Worm (Caenorhabditis elegans) whole organism, L1 larva: ENCODE results near the gene algn-11.
A peak's percentile ranks its signal among the peaks of the same experiment; 100 is the strongest.

Experiments
- C04F5.9 ChIP-seq: sonication (generic microtip); optimal IDR thresholded peaks from 2 replicates; lab custom pipeline; 2016; ENCODE audit warnings: missing genetic modification characterization, missing compliant biosample characterization
- aha-1 ChIP-seq: fragments of 150-350 bp; optimal IDR thresholded peaks from 2 replicates; lab custom pipeline; 2014; ENCODE audit warnings: missing biosample characterization, missing genetic modification characterization
- alr-1 ChIP-seq: fragments of 200-800 bp; sonication (Bioruptor generic); optimal IDR thresholded peaks from 2 replicates; lab custom pipeline; 2018; ENCODE audit warnings: borderline replicate concordance, mild to moderate bottlenecking, missing genetic modification characterization, missing compliant biosample characterization
- ama-1 ChIP-seq: fragments of 150-350 bp; optimal IDR thresholded peaks from 2 replicates; lab custom pipeline; 2014
- blmp-1 ChIP-seq: fragments of 150-350 bp; optimal IDR thresholded peaks from 2 replicates; lab custom pipeline; 2014; ENCODE audit warnings: missing biosample characterization, missing genetic modification characterization
- ceh-63 ChIP-seq: fragments of 200-800 bp; sonication (Bioruptor generic); optimal IDR thresholded peaks from 2 replicates; lab custom pipeline; 2018; ENCODE audit warnings: mild to moderate bottlenecking, missing genetic modification characterization, missing compliant biosample characterization
- ceh-82 ChIP-seq, 3 experiments: fragments of 150-350 bp in 1 of 3; sonication (generic microtip) in 2 of 3; optimal IDR thresholded peaks; 2 replicates each; lab custom pipeline; 2014 to 2017; ENCODE audit warnings: missing biosample characterization in 3 of 3, missing genetic modification characterization in 3 of 3
- ceh-90 ChIP-seq: sonication (generic microtip); optimal IDR thresholded peaks from 2 replicates; lab custom pipeline; 2016; ENCODE audit warnings: missing genetic modification characterization, missing compliant biosample characterization
- ces-1 ChIP-seq: fragments of 150-350 bp; optimal IDR thresholded peaks from 2 replicates; lab custom pipeline; 2014; ENCODE audit warnings: missing biosample characterization, missing genetic modification reagents, missing genetic modification characterization
- dsc-1 ChIP-seq: sonication (generic microtip); optimal IDR thresholded peaks from 2 replicates; lab custom pipeline; 2016; ENCODE audit warnings: mild to moderate bottlenecking, missing genetic modification characterization, missing compliant biosample characterization
- efl-1 ChIP-seq, 4 experiments: fragments of 150-350 bp; optimal IDR thresholded peaks in 3 of 4; peaks in 1 of 4; 1 replicate in 1 of 4; 2 replicates in 3 of 4; lab custom pipeline; 2014; ENCODE audit warnings: missing biosample characterization in 2 of 4, missing genetic modification characterization in 2 of 4, missing genetic modification reagents in 2 of 4
- efl-3 ChIP-seq: fragments of 200-800 bp; sonication (Bioruptor generic); optimal IDR thresholded peaks from 2 replicates; lab custom pipeline; 2018; ENCODE audit warnings: mild to moderate bottlenecking, missing genetic modification characterization, missing compliant biosample characterization
- elt-2 ChIP-seq: sonication (generic microtip); optimal IDR thresholded peaks from 2 replicates; lab custom pipeline; 2016; ENCODE audit warnings: missing genetic modification characterization, mild to moderate bottlenecking, inconsistent platforms, missing compliant biosample characterization, missing genetic modification reagents
- fkh-10 ChIP-seq: sonication (generic microtip); optimal IDR thresholded peaks from 2 replicates; lab custom pipeline; 2017; ENCODE audit warnings: missing biosample characterization, missing genetic modification reagents, missing genetic modification characterization
- fkh-4 ChIP-seq: sonication (generic microtip); optimal IDR thresholded peaks from 2 replicates; lab custom pipeline; 2016; ENCODE audit warnings: missing compliant biosample characterization, missing genetic modification characterization, borderline replicate concordance
- fos-1 ChIP-seq: fragments of 150-350 bp; optimal IDR thresholded peaks from 2 replicates; lab custom pipeline; 2014; ENCODE audit warnings: missing biosample characterization, missing genetic modification characterization
- hlh-4 ChIP-seq: sonication (generic microtip); optimal IDR thresholded peaks from 2 replicates; lab custom pipeline; 2016; ENCODE audit warnings: mild to moderate bottlenecking, missing genetic modification characterization, missing compliant biosample characterization
- irx-1 ChIP-seq: sonication (generic microtip); optimal IDR thresholded peaks from 2 replicates; lab custom pipeline; 2016; ENCODE audit warnings: missing genetic modification characterization, missing compliant biosample characterization
- isw-1 ChIP-seq: fragments of 200-800 bp; sonication (Bioruptor generic); IDR thresholded peaks from 2 replicates; pipeline ENCODE4 v1.3.6; 2022; ENCODE audit warnings: missing genetic modification characterization, missing compliant biosample characterization
- lin-13 ChIP-seq: fragments of 150-350 bp; optimal IDR thresholded peaks from 2 replicates; lab custom pipeline; 2014; ENCODE audit warnings: missing biosample characterization, missing genetic modification reagents, missing genetic modification characterization
- lin-14 ChIP-seq: fragments of 200-800 bp; sonication (Bioruptor generic); optimal IDR thresholded peaks from 2 replicates; lab custom pipeline; 2018; ENCODE audit warnings: mild to moderate bottlenecking, missing genetic modification characterization, moderate library complexity, missing compliant biosample characterization
- lin-35 ChIP-seq, 2 experiments: fragments of 150-350 bp; optimal IDR thresholded peaks; 2 replicates each; lab custom pipeline; 2014; ENCODE audit warnings: missing biosample characterization in 2 of 2, missing genetic modification characterization in 2 of 2, missing genetic modification reagents in 2 of 2
- lir-3 ChIP-seq: sonication (generic microtip); optimal IDR thresholded peaks from 2 replicates; lab custom pipeline; 2016; ENCODE audit warnings: mild to moderate bottlenecking, missing genetic modification characterization, moderate library complexity, missing compliant biosample characterization; ENCODE audit not compliant: poor library complexity
- lsy-2 ChIP-seq, 2 experiments: fragments of 150-350 bp; optimal IDR thresholded peaks; 2 replicates each; lab custom pipeline; 2014; ENCODE audit warnings: missing biosample characterization in 2 of 2, missing genetic modification characterization in 2 of 2
- mdl-1 ChIP-seq, 2 experiments: fragments of 150-350 bp; optimal IDR thresholded peaks; 2 replicates each; lab custom pipeline; 2014 to 2017; ENCODE audit warnings: missing biosample characterization in 2 of 2, missing genetic modification characterization in 2 of 2, inconsistent platforms in 1 of 2
- mep-1 ChIP-seq: fragments of 150-350 bp; optimal IDR thresholded peaks from 2 replicates; lab custom pipeline; 2014; ENCODE audit warnings: missing biosample characterization, missing genetic modification characterization
- nhr-11 ChIP-seq: fragments of 150-350 bp; optimal IDR thresholded peaks from 2 replicates; lab custom pipeline; 2014; ENCODE audit warnings: missing biosample characterization, missing genetic modification characterization
- nhr-19 ChIP-seq: fragments of 200-800 bp; sonication (Bioruptor generic); conservative IDR thresholded peaks from 2 replicates; pipeline ENCODE4 v1.3.6; 2022; ENCODE audit warnings: missing genetic modification characterization, missing compliant biosample characterization
- nhr-20 ChIP-seq: sonication (generic microtip); optimal IDR thresholded peaks from 2 replicates; lab custom pipeline; 2016; ENCODE audit warnings: mild to moderate bottlenecking, missing genetic modification characterization, missing compliant biosample characterization
- nhr-28 ChIP-seq: fragments of 150-350 bp; optimal IDR thresholded peaks from 2 replicates; lab custom pipeline; 2014; ENCODE audit warnings: missing biosample characterization, missing genetic modification characterization
- nhr-47 ChIP-seq: sonication (generic microtip); optimal IDR thresholded peaks from 2 replicates; lab custom pipeline; 2016; ENCODE audit warnings: mild to moderate bottlenecking, missing genetic modification characterization, moderate library complexity, missing compliant biosample characterization
- nhr-71 ChIP-seq: sonication (generic microtip); optimal IDR thresholded peaks from 2 replicates; lab custom pipeline; 2016; ENCODE audit warnings: mild to moderate bottlenecking, missing genetic modification characterization, moderate library complexity, missing compliant biosample characterization
- nhr-76 ChIP-seq: sonication (generic microtip); optimal IDR thresholded peaks from 2 replicates; lab custom pipeline; 2017; ENCODE audit warnings: missing biosample characterization, missing genetic modification characterization
- nhr-84 ChIP-seq: sonication (generic microtip); optimal IDR thresholded peaks from 2 replicates; lab custom pipeline; 2017; ENCODE audit warnings: missing biosample characterization, missing genetic modification characterization
- nhr-85 ChIP-seq: sonication (generic microtip); peaks from one replicate; lab custom pipeline; 2016; ENCODE audit warnings: missing genetic modification characterization, inconsistent platforms, missing compliant biosample characterization
- nhr-90 ChIP-seq: sonication (generic microtip); optimal IDR thresholded peaks from 2 replicates; lab custom pipeline; 2016; ENCODE audit warnings: mild to moderate bottlenecking, missing genetic modification characterization, missing compliant biosample characterization; ENCODE audit not compliant: poor library complexity
- pag-3 ChIP-seq: sonication (generic microtip); optimal IDR thresholded peaks from 2 replicates; lab custom pipeline; 2017; ENCODE audit warnings: missing genetic modification characterization, mild to moderate bottlenecking, missing compliant biosample characterization, antibody characterized with exemption, borderline replicate concordance; ENCODE audit not compliant: insufficient read depth
- pax-3 ChIP-seq: fragments of 200-800 bp; sonication (Bioruptor generic); optimal IDR thresholded peaks from 2 replicates; lab custom pipeline; 2018; ENCODE audit warnings: mild to moderate bottlenecking, missing genetic modification characterization, moderate library complexity, missing compliant biosample characterization
- pqm-1 ChIP-seq: sonication (generic microtip); optimal IDR thresholded peaks from 3 replicates; lab custom pipeline; 2017; ENCODE audit warnings: missing biosample characterization, missing genetic modification characterization
- snu-23 ChIP-seq: sonication (generic microtip); optimal IDR thresholded peaks from 2 replicates; lab custom pipeline; 2016; ENCODE audit warnings: missing genetic modification characterization, missing compliant biosample characterization
- sox-4 ChIP-seq: sonication (generic microtip); optimal IDR thresholded peaks from 2 replicates; lab custom pipeline; 2016; ENCODE audit warnings: missing genetic modification characterization, missing compliant biosample characterization
- sptf-1 ChIP-seq: fragments of 150-350 bp; optimal IDR thresholded peaks from 2 replicates; lab custom pipeline; 2014; ENCODE audit warnings: missing biosample characterization, missing genetic modification characterization
- tlp-1 ChIP-seq: fragments of 150-350 bp; optimal IDR thresholded peaks from 2 replicates; lab custom pipeline; 2014; ENCODE audit warnings: missing biosample characterization, missing genetic modification characterization
- unc-30 ChIP-seq: sonication (generic microtip); optimal IDR thresholded peaks from 2 replicates; lab custom pipeline; 2017; ENCODE audit warnings: missing biosample characterization, missing genetic modification characterization
- unc-62 ChIP-seq: fragments of 150-350 bp; optimal IDR thresholded peaks from 2 replicates; lab custom pipeline; 2014; ENCODE audit warnings: missing biosample characterization, missing genetic modification reagents, missing genetic modification characterization
- xbp-1 ChIP-seq: sonication (generic microtip); optimal IDR thresholded peaks from 2 replicates; lab custom pipeline; 2016; ENCODE audit warnings: missing genetic modification characterization, missing compliant biosample characterization
- zag-1 ChIP-seq: fragments of 150-350 bp; optimal IDR thresholded peaks from 2 replicates; lab custom pipeline; 2014; ENCODE audit warnings: missing biosample characterization, missing genetic modification characterization
- zip-4 ChIP-seq: fragments of 200-800 bp; sonication (Bioruptor generic); optimal IDR thresholded peaks from 2 replicates; lab custom pipeline; 2018; ENCODE audit warnings: mild to moderate bottlenecking, missing genetic modification characterization, moderate library complexity, missing compliant biosample characterization

Gene algn-11

DNA sequence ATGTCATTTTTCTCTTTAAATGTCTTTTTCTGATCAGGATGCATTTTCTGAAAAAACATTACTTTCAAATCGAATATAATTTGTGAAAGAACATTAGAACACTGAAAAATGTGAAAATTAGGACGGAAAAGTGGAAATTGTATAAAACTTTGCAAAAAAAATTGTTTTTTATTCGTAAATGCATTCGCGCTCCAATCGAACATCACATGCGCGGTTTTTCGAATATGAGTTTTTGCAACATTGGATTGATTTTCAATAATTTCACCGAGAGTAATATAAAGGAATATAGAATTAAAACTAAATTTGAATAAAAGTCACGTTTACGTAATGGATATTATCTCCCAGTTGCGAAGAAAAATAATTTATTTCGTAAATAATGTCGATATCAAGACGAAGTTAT, 13.1 kb downstream of the algn-11 start, which contains the start of the genes spot-1 and B0361.11 (continued):
- TF ChIP-seq lir-3 (tag; lab: Kevin White, UChicago), result peak; percentile 41
- no peak for TF ChIP-seq fkh-10 (GFP tag; lab: Kevin White, UChicago)
- no peak for TF ChIP-seq pax-3 (tag; lab: Kevin White, UChicago)
- no peak for TF ChIP-seq zip-4 (GFP tag; lab: Kevin White, UChicago)
- TF ChIP-seq ceh-90 (tag; lab: Kevin White, UChicago), result no peak
- TF ChIP-seq xbp-1, result peak; percentile 68
- no peak for TF ChIP-seq unc-30 (tag; lab: Kevin White, UChicago)
- peak; percentile 58 for TF ChIP-seq isw-1
- TF ChIP-seq mep-1, result peak; percentile 55
- peak; percentile 67 for TF ChIP-seq dsc-1
- no peak for TF ChIP-seq fkh-4 (tag; lab: Kevin White, UChicago)
- peak; percentile 19 for TF ChIP-seq elt-2
- TF ChIP-seq pag-3, result no peak
- TF ChIP-seq efl-1 (optimal IDR thresholded peaks at IDR 0.05; lab: Kevin White, UChicago), result peak; percentile 79 to 97
- TF ChIP-seq efl-1 (GFP tag; optimal IDR thresholded peaks at IDR 0.05 in 1 of 2; lab: Kevin White, UChicago), result peak; percentile 97 to 100
- no peak for TF ChIP-seq tlp-1 (tag; lab: Kevin White, UChicago)
- TF ChIP-seq nhr-71 (tag; lab: Kevin White, UChicago), result peak; percentile 79
- no peak for TF ChIP-seq nhr-76 (tag; lab: Kevin White, UChicago)

DNA sequence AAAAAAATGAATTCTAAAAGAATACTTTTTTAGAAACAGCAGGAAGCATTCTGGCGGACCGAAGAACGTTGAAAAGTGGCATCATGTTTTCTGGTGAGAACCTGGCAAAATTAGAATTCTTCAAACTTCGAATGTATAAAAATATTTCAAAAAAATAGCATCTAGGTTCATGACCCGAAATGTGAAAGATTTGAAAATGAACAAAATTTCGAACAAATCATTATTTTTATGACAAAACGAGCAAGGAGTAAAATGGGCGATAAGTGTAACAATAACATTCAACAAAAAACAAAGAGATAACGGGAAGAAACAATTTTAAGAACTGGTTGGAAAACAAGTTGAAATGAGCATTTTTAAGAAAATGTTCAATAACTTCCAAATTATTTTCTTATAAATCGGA, 15.1 kb downstream of the algn-11 start, which contains the start of gene psd-1:
Gene psd-1 (minus strand): TSS at position 101 of the 400 bp plus-strand sequence.
- TF ChIP-seq mep-1 (no peak), ceh-82 (tag; optimal IDR thresholded peaks at IDR 0.05; lab: Kevin White, UChicago) (no peak), ceh-63 (GFP tag; lab: Kevin White, UChicago) (no peak), nhr-47 (tag; lab: Kevin White, UChicago) (no peak), pax-3 (tag; lab: Kevin White, UChicago) (no peak), unc-30 (tag; lab: Kevin White, UChicago) (no peak), C04F5.9 (no peak), lsy-2 (tag; optimal IDR thresholded peaks at IDR 0.05; lab: Kevin White, UChicago) (no peak), aha-1 (no peak), nhr-11 (tag; lab: Kevin White, UChicago) (no peak), fos-1 (tag; lab: Kevin White, UChicago) (no peak), isw-1 (no peak), sox-4 (tag; lab: Kevin White, UChicago) (no peak), pag-3 (no peak), ces-1 (GFP tag; lab: Kevin White, UChicago) (no peak), lin-13 (no peak), unc-62 (GFP tag; lab: Kevin White, UChicago) (no peak), zag-1 (tag; lab: Kevin White, UChicago) (no peak), zip-4 (GFP tag; lab: Kevin White, UChicago) (no peak), irx-1 (no peak)

DNA sequence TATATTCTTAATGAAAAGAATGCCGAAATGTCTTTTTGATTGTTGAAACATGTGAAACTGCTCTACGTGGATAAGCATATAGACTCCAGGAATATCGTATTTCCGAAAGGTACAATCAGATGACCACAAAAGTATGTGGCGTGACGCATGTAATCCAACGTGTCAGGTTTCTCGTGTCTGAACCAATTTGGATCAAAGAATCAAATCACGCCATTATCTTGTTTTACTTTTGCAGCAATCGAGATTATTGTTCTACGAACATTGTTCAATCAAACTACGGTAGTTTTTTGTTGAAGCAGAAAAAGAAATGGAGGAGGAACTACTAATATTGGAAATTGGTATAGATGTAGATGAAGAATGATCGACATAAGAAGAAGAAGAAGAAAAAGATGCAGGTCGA, 16.6 kb downstream of the algn-11 start:
- TF ChIP-seq pag-3, result no peak
- TF ChIP-seq mdl-1 (tag; optimal IDR thresholded peaks at IDR 0.05; lab: Kevin White, UChicago), result no peak
- TF ChIP-seq lin-14, result peak; percentile 55
- TF ChIP-seq lin-35 (GFP tag; optimal IDR thresholded peaks at IDR 0.05; lab: Kevin White, UChicago), result peak in 1 of 2 experiments; percentile 44
- TF ChIP-seq blmp-1 (tag; lab: Kevin White, UChicago), result peak; percentile 56
- no peak for TF ChIP-seq ceh-82 (tag; optimal IDR thresholded peaks at IDR 0.05; lab: Kevin White, UChicago)
- peak; percentile 34 for TF ChIP-seq snu-23 (GFP tag; lab: Kevin White, UChicago)
- TF ChIP-seq hlh-4 (tag; lab: Kevin White, UChicago), result no peak
- TF ChIP-seq nhr-71 (tag; lab: Kevin White, UChicago), result peak; percentile 67
- TF ChIP-seq nhr-90 (tag; lab: Kevin White, UChicago), result peak; percentile 46
- TF ChIP-seq nhr-19, result 0 out of 2 replicates have a peak, but pooled peaks have one; percentile 28
- TF ChIP-seq sptf-1, result no peak
- TF ChIP-seq efl-3 (GFP tag; lab: Kevin White, UChicago), result no peak
- no peak for TF ChIP-seq ama-1 (lab: Kevin White, UChicago)
- TF ChIP-seq nhr-20 (tag; lab: Kevin White, UChicago), result peak; percentile 77
- no peak for TF ChIP-seq lsy-2 (tag; optimal IDR thresholded peaks at IDR 0.05; lab: Kevin White, UChicago)
- no peak for TF ChIP-seq ceh-90 (tag; lab: Kevin White, UChicago)
- no peak for TF ChIP-seq pqm-1 (tag; lab: Kevin White, UChicago)
- TF ChIP-seq efl-1 (optimal IDR thresholded peaks at IDR 0.05; lab: Kevin White, UChicago), result no peak
- peak in 1 of 2 experiments; percentile 72 for TF ChIP-seq efl-1 (GFP tag; optimal IDR thresholded peaks at IDR 0.05 in 1 of 2; lab: Kevin White, UChicago)
- TF ChIP-seq alr-1 (tag; lab: Kevin White, UChicago), result no peak
- TF ChIP-seq tlp-1 (tag; lab: Kevin White, UChicago), result no peak
- peak; percentile 82 for TF ChIP-seq nhr-85 (tag; lab: Kevin White, UChicago)
- no peak for TF ChIP-seq xbp-1
- peak; percentile 35 for TF ChIP-seq mep-1
- no peak for TF ChIP-seq nhr-84 (tag; lab: Kevin White, UChicago)
- TF ChIP-seq nhr-28, result no peak
- TF ChIP-seq fos-1 (tag; lab: Kevin White, UChicago), result no peak
